Fruit fly (Drosophila melanogaster) whole organism, embryonic: ENCODE data around the gene Gr36a.

Experiments
- Antp ChIP-seq: fragments of 200-800 bp; sonication (Bioruptor generic); optimal IDR thresholded peaks from 3 replicates; lab custom pipeline; 2016; ENCODE audit warnings: missing biosample characterization, missing genetic modification characterization
- Awh ChIP-seq: fragments of 200-800 bp; sonication (Bioruptor generic); IDR thresholded peaks from 2 replicates; pipeline ENCODE4, ENCODE4 v1.3.6; 2022; ENCODE audit warnings: missing biosample characterization, missing genetic modification characterization
- Blimp-1 ChIP-seq: fragments of 200-800 bp; sonication (Bioruptor generic); optimal IDR thresholded peaks from 3 replicates; lab custom pipeline; 2018; ENCODE audit warnings: missing biosample characterization, missing genetic modification characterization, mild to moderate bottlenecking, moderate library complexity, missing genetic modification reagents
- C15 ChIP-seq: fragments of 200-800 bp; sonication (Bioruptor generic); IDR thresholded peaks from 3 replicates; pipeline ENCODE4 v1.3.6; 2022; ENCODE audit warnings: missing biosample characterization, missing genetic modification characterization
- CG13296 ChIP-seq: fragments of 200-800 bp; sonication (Bioruptor generic); optimal IDR thresholded peaks from 3 replicates; lab custom pipeline; 2018; ENCODE audit warnings: missing biosample characterization, mild to moderate bottlenecking, missing genetic modification characterization
- CG14667 ChIP-seq: fragments of 200-800 bp; sonication (Bioruptor generic); IDR thresholded peaks from 2 replicates; pipeline ENCODE4 v1.3.6; 2022; ENCODE audit warnings: missing biosample characterization, missing genetic modification characterization
- CG14710 ChIP-seq: fragments of 200-800 bp; sonication (Bioruptor generic); optimal IDR thresholded peaks from 3 replicates; lab custom pipeline; 2019; ENCODE audit warnings: missing biosample characterization, mild to moderate bottlenecking, missing genetic modification characterization, moderate library complexity
- CG17186 ChIP-seq: fragments of 200-800 bp; sonication (Bioruptor generic); optimal IDR thresholded peaks from 3 replicates; lab custom pipeline; 2017; ENCODE audit warnings: missing biosample characterization, missing genetic modification reagents, missing genetic modification characterization
- CG1792 ChIP-seq: fragments of 200-800 bp; sonication (Bioruptor generic); optimal IDR thresholded peaks from 2 replicates; lab custom pipeline; 2016; ENCODE audit warnings: missing biosample characterization, missing genetic modification characterization
- CG2889 ChIP-seq: fragments of 200-800 bp; sonication (Bioruptor generic); IDR thresholded peaks from 3 replicates; pipeline ENCODE4 v1.3.6; 2022; ENCODE audit warnings: missing biosample characterization, missing genetic modification characterization
- CG4707 ChIP-seq: fragments of 200-800 bp; sonication (Bioruptor generic); optimal IDR thresholded peaks from 2 replicates; lab custom pipeline; 2018; ENCODE audit warnings: missing biosample characterization, mild to moderate bottlenecking, missing genetic modification characterization, moderate library complexity
- CG4854 ChIP-seq: fragments of 200-800 bp; sonication (Bioruptor generic); optimal IDR thresholded peaks from 2 replicates; lab custom pipeline; 2016; ENCODE audit warnings: missing biosample characterization, missing genetic modification characterization, inconsistent platforms
- CG6689 ChIP-seq: fragments of 200-800 bp; sonication (Bioruptor generic); IDR thresholded peaks from 2 replicates; pipeline ENCODE4 v1.3.6; 2022; ENCODE audit warnings: missing biosample characterization, missing genetic modification characterization
- CG7987 ChIP-seq: fragments of 200-800 bp; sonication (Bioruptor generic); optimal IDR thresholded peaks from 2 replicates; lab custom pipeline; 2018; ENCODE audit warnings: missing biosample characterization, mild to moderate bottlenecking, missing genetic modification characterization, moderate library complexity
- CG8388 ChIP-seq: fragments of 200-800 bp; sonication (Bioruptor generic); optimal IDR thresholded peaks from 2 replicates; lab custom pipeline; 2019; ENCODE audit warnings: missing biosample characterization, mild to moderate bottlenecking, missing genetic modification characterization, moderate library complexity
- CG8478 ChIP-seq: fragments of >200 bp; optimal IDR thresholded peaks from 2 replicates; lab custom pipeline; 2018
- CG9932 ChIP-seq: fragments of 200-800 bp; sonication (Bioruptor generic); IDR thresholded peaks from 2 replicates; pipeline ENCODE4 v1.3.6; 2022; ENCODE audit warnings: missing biosample characterization, missing genetic modification characterization
- CTCF ChIP-seq: fragments of 200-800 bp; sonication (Bioruptor generic); optimal IDR thresholded peaks from 2 replicates; lab custom pipeline; 2017; ENCODE audit warnings: missing biosample characterization, mild to moderate bottlenecking, missing genetic modification characterization, moderate library complexity
- Ets65A ChIP-seq: fragments of 200-800 bp; sonication (Bioruptor generic); peaks from one replicate; lab custom pipeline; 2016; ENCODE audit warnings: missing biosample characterization, missing genetic modification characterization
- HLH54F ChIP-seq: fragments of 200-800 bp; sonication (Bioruptor generic); optimal IDR thresholded peaks from 3 replicates; lab custom pipeline; 2016; ENCODE audit warnings: missing biosample characterization, missing genetic modification characterization
- Hr78 ChIP-seq, 2 experiments: fragments of 200-800 bp in 1 of 2; fragments of >200 bp in 1 of 2; sonication (Bioruptor generic) in 1 of 2; optimal IDR thresholded peaks; 2 replicates each; lab custom pipeline; 2017 to 2019; ENCODE audit warnings: missing biosample characterization in 2 of 2, missing genetic modification characterization in 2 of 2, mild to moderate bottlenecking in 1 of 2, moderate library complexity in 1 of 2
- Jarid2 ChIP-seq: fragments of 200-800 bp; sonication (Bioruptor generic); optimal IDR thresholded peaks from 3 replicates; lab custom pipeline; 2017; ENCODE audit warnings: mild to moderate bottlenecking, missing biosample characterization, missing genetic modification reagents, missing genetic modification characterization
- NK7.1 ChIP-seq: fragments of 200-800 bp; sonication (Bioruptor generic); optimal IDR thresholded peaks from 3 replicates; lab custom pipeline; 2016; ENCODE audit warnings: missing biosample characterization, missing genetic modification characterization
- Neu2 ChIP-seq: fragments of 200-800 bp; sonication (Bioruptor generic); optimal IDR thresholded peaks from 3 replicates; lab custom pipeline; 2016; ENCODE audit warnings: missing biosample characterization, missing genetic modification characterization, borderline replicate concordance
- NfI ChIP-seq: fragments of 200-800 bp; sonication (Bioruptor generic); optimal IDR thresholded peaks from 3 replicates; lab custom pipeline; 2018; ENCODE audit warnings: missing biosample characterization, mild to moderate bottlenecking, missing genetic modification characterization, moderate library complexity
- PHDP ChIP-seq: fragments of 200-800 bp; sonication (Bioruptor generic); optimal IDR thresholded peaks from 3 replicates; lab custom pipeline; 2018; ENCODE audit warnings: missing biosample characterization, mild to moderate bottlenecking, missing genetic modification characterization, moderate library complexity
- Ravus ChIP-seq: fragments of 200-800 bp; sonication (Bioruptor generic); IDR thresholded peaks from 2 replicates; pipeline ENCODE4 v1.3.6; 2022; ENCODE audit warnings: missing biosample characterization, missing genetic modification characterization
- Sin3A ChIP-seq: fragments of >200 bp; optimal IDR thresholded peaks from 2 replicates; lab custom pipeline; 2018
- abd-A ChIP-seq: fragments of 200-800 bp; sonication (Bioruptor generic); optimal IDR thresholded peaks from 3 replicates; lab custom pipeline; 2019; ENCODE audit warnings: missing biosample characterization, mild to moderate bottlenecking, missing genetic modification characterization, moderate library complexity
- cas ChIP-seq: fragments of 200-800 bp; sonication (Bioruptor generic); IDR thresholded peaks from 2 replicates; pipeline ENCODE4 v1.3.6; 2022; ENCODE audit warnings: missing biosample characterization, missing genetic modification characterization
- caup ChIP-seq: fragments of 200-800 bp; sonication (Bioruptor generic); optimal IDR thresholded peaks from 3 replicates; lab custom pipeline; 2017; ENCODE audit warnings: missing biosample characterization, mild to moderate bottlenecking, missing genetic modification characterization, moderate library complexity; ENCODE audit not compliant: severe bottlenecking
- cg ChIP-seq: fragments of 200-800 bp; sonication (Bioruptor generic); optimal IDR thresholded peaks from 3 replicates; lab custom pipeline; 2019; ENCODE audit warnings: missing biosample characterization, mild to moderate bottlenecking, missing genetic modification characterization, moderate library complexity
- crol ChIP-seq: fragments of 200-800 bp; sonication (Bioruptor generic); IDR thresholded peaks from 2 replicates; pipeline ENCODE4 v1.3.6; 2022; ENCODE audit warnings: missing biosample characterization, missing genetic modification characterization
- da ChIP-seq: fragments of 200-800 bp; sonication (Bioruptor generic); optimal IDR thresholded peaks from 2 replicates; lab custom pipeline; 2016; ENCODE audit warnings: missing biosample characterization, missing genetic modification characterization
- fru ChIP-seq: fragments of >200 bp; optimal IDR thresholded peaks from 2 replicates; lab custom pipeline; 2017
- gfzf ChIP-seq: fragments of 200-800 bp; sonication (Bioruptor generic); optimal IDR thresholded peaks from 2 replicates; lab custom pipeline; 2016; ENCODE audit warnings: missing biosample characterization, mild to moderate bottlenecking, missing genetic modification characterization, moderate library complexity
- hbn ChIP-seq: fragments of 200-800 bp; sonication (Bioruptor generic); IDR thresholded peaks from 2 replicates; pipeline ENCODE4 v1.3.6; 2022; ENCODE audit warnings: missing biosample characterization, missing genetic modification characterization; ENCODE audit not compliant: partially characterized antibody
- hth ChIP-seq: fragments of >200 bp; optimal IDR thresholded peaks from 2 replicates; lab custom pipeline; 2017; ENCODE audit warnings: inconsistent platforms
- lmd ChIP-seq: fragments of 200-800 bp; sonication (Bioruptor generic); IDR thresholded peaks from 2 replicates; pipeline ENCODE4 v1.3.6; 2022; ENCODE audit warnings: missing biosample characterization, missing genetic modification characterization
- pan ChIP-seq, 4 experiments: fragments of >200 bp in 3 of 4; fragments of 200-800 bp in 1 of 4; sonication (Bioruptor generic) in 1 of 4; optimal IDR thresholded peaks in 3 of 4; IDR thresholded peaks in 1 of 4; 2 replicates each; pipeline versions ENCODE4 v1.3.6 to Lab custom; 2017 to 2022; ENCODE audit warnings: missing biosample characterization in 2 of 4, missing genetic modification characterization in 2 of 4, mixed read lengths in 1 of 4
- pros ChIP-seq: fragments of 200-800 bp; sonication (Bioruptor generic); optimal IDR thresholded peaks from 3 replicates; lab custom pipeline; 2019; ENCODE audit warnings: missing biosample characterization, mild to moderate bottlenecking, missing genetic modification characterization, moderate library complexity
- sens ChIP-seq: fragments of 200-800 bp; sonication (Bioruptor generic); peaks from one replicate; lab custom pipeline; 2016; ENCODE audit warnings: missing biosample characterization, missing genetic modification characterization
- so ChIP-seq: fragments of 200-800 bp; sonication (Bioruptor generic); IDR thresholded peaks from 3 replicates; pipeline ENCODE4 v1.3.6; 2022; ENCODE audit warnings: missing biosample characterization, missing genetic modification characterization
- sob ChIP-seq: fragments of 200-800 bp; sonication (Bioruptor generic); IDR thresholded peaks from 2 replicates; pipeline ENCODE4 v1.3.6; 2022; ENCODE audit warnings: missing biosample characterization, missing genetic modification characterization
- tgo ChIP-seq: fragments of 200-800 bp; sonication (Bioruptor generic); IDR thresholded peaks from 3 replicates; pipeline ENCODE4 v1.3.6; 2022; ENCODE audit warnings: missing biosample characterization, missing genetic modification characterization
- ttk ChIP-seq: fragments of 200-800 bp; sonication (Bioruptor generic); IDR thresholded peaks from 2 replicates; pipeline ENCODE4 v2.1.2; 2022; ENCODE audit warnings: missing biosample characterization, missing genetic modification characterization
- twi ChIP-seq: fragments of 200-800 bp; optimal IDR thresholded peaks from 2 replicates; lab custom pipeline; 2019; ENCODE audit warnings: missing biosample characterization, mild to moderate bottlenecking, missing genetic modification characterization, moderate library complexity
- usp ChIP-seq: fragments of >200 bp; optimal IDR thresholded peaks from 2 replicates; lab custom pipeline; 2017; ENCODE audit warnings: missing biosample characterization, missing genetic modification characterization
- vfl ChIP-seq: fragments of 200-800 bp; sonication (Bioruptor generic); optimal IDR thresholded peaks from 2 replicates; lab custom pipeline; 2016; ENCODE audit warnings: missing biosample characterization, missing genetic modification characterization
- vnd ChIP-seq: fragments of 200-800 bp; sonication (Bioruptor generic); IDR thresholded peaks from 3 replicates; pipeline ENCODE4 v1.3.6; 2022; ENCODE audit warnings: missing biosample characterization, missing genetic modification characterization; ENCODE audit not compliant: partially characterized antibody
- vvl ChIP-seq: fragments of 200-800 bp; sonication (Bioruptor generic); IDR thresholded peaks from 2 replicates; pipeline ENCODE4 v1.3.6; 2022; ENCODE audit warnings: missing biosample characterization, missing genetic modification characterization
- z ChIP-seq: fragments of 200-800 bp; sonication (Bioruptor generic); IDR thresholded peaks from 3 replicates; pipeline ENCODE4 v1.3.6; 2022; ENCODE audit warnings: missing biosample characterization, missing genetic modification characterization

Gene Gr36a

dm6 chr2L:17216847-17217246, 40.4 kb downstream of the Gr36a start:
- TF ChIP-seq CG6689 (GFP tag; lab: Robert Waterston, UW) (no peak), Ets65A (GFP tag; lab: Kevin White, UChicago) (peak; percentile 74), hbn (no peak), Jarid2 (GFP tag; lab: Kevin White, UChicago) (no peak), CG9932 (no peak), lmd (GFP tag; lab: Robert Waterston, UW) (0 out of 2 replicates have a peak, but pooled peaks have one; percentile 13), Sin3A (lab: Kevin White, UChicago) (no peak), CG14667 (GFP tag; lab: Robert Waterston, UW) (no peak), fru (no peak), CG1792 (GFP tag; lab: Kevin White, UChicago) (no peak), so (GFP tag; lab: Robert Waterston, UW) (no peak)

dm6 chr2L:17221462-17221861, 45.0 kb downstream of the Gr36a start:
- TF ChIP-seq Hr78 (GFP tag; optimal IDR thresholded peaks at IDR 0.05; lab: Kevin White, UChicago): peak in 1 of 2 experiments; percentile 62
- no peak for TF ChIP-seq vvl (GFP tag; lab: Robert Waterston, UW)
- TF ChIP-seq twi (tag; lab: Kevin White, UChicago): peak; percentile 88
- TF ChIP-seq hth (lab: Kevin White, UChicago): no peak
- TF ChIP-seq CG8388 (GFP tag; lab: Kevin White, UChicago): no peak
- no peak for TF ChIP-seq z (GFP tag; lab: Robert Waterston, UW)
- TF ChIP-seq Ravus (GFP tag; lab: Robert Waterston, UW): no peak
- TF ChIP-seq pros: peak; percentile 25
- no peak for TF ChIP-seq HLH54F (GFP tag; lab: Kevin White, UChicago)
- no peak for TF ChIP-seq pan (optimal IDR thresholded peaks at IDR 0.05; lab: Kevin White, UChicago)
- no peak for TF ChIP-seq pan (GFP tag; optimal IDR thresholded peaks at IDR 0.05 in 1 of 2, IDR thresholded peaks at IDR 0.05 in 1 of 2)
- no peak for TF ChIP-seq sens (GFP tag; lab: Kevin White, UChicago)
- TF ChIP-seq PHDP (tag; lab: Kevin White, UChicago): no peak
- no peak for TF ChIP-seq crol (GFP tag; lab: Robert Waterston, UW)
- TF ChIP-seq CG8478 (lab: Kevin White, UChicago): no peak
- TF ChIP-seq usp (GFP tag; lab: Kevin White, UChicago): no peak
- no peak for TF ChIP-seq Neu2 (GFP tag; lab: Kevin White, UChicago)
- no peak for TF ChIP-seq CG13296 (GFP tag; lab: Kevin White, UChicago)
- no peak for TF ChIP-seq CG4707 (GFP tag; lab: Kevin White, UChicago)
- no peak for TF ChIP-seq tgo

DNA sequence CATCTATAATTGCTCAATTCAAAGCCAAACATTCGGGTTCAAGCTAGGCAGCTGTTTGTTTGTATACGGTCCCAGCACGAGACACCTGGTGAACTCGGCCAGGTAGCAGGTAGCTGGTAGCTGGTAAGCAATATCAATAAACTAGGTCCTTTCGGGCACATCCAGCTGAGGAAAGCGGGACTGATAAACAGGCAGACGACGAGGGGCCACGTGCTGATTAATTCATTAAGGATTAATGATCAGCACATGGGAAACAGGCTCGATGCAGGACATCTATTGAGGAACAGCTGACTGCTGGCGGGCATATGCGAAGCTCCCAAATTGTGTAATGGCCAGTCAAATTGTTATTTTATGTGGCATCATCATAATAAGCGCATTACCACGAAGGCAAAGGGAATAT, 45.8 kb downstream of the Gr36a start:
- no peak for TF ChIP-seq ttk (GFP tag; lab: Robert Waterston, UW)
- no peak for TF ChIP-seq vnd (GFP tag; lab: Robert Waterston, UW)
- TF ChIP-seq Antp (GFP tag; lab: Kevin White, UChicago): no peak
- no peak for TF ChIP-seq caup
- TF ChIP-seq CG7987: no peak
- no peak for TF ChIP-seq C15 (GFP tag; lab: Robert Waterston, UW)
- no peak for TF ChIP-seq NK7.1
- no peak for TF ChIP-seq Ravus (GFP tag; lab: Robert Waterston, UW)
- TF ChIP-seq CG2889 (GFP tag; lab: Robert Waterston, UW): no peak
- TF ChIP-seq CG13296 (GFP tag; lab: Kevin White, UChicago): no peak
- peak; percentile 5 for TF ChIP-seq da (GFP tag; lab: Kevin White, UChicago)
- TF ChIP-seq cg: no peak
- TF ChIP-seq cas (GFP tag; lab: Robert Waterston, UW): no peak
- TF ChIP-seq gfzf (GFP tag; lab: Kevin White, UChicago): no peak
- TF ChIP-seq Awh (GFP tag; lab: Robert Waterston, UW): no peak
- no peak for TF ChIP-seq CTCF (GFP tag; lab: Kevin White, UChicago)
- no peak for TF ChIP-seq sob
- TF ChIP-seq CG4854: no peak
- TF ChIP-seq Blimp-1 (GFP tag; lab: Kevin White, UChicago): no peak
- TF ChIP-seq abd-A (tag; lab: Kevin White, UChicago): peak; percentile 23
- no peak for TF ChIP-seq vfl (GFP tag; lab: Kevin White, UChicago)
- TF ChIP-seq CG17186 (GFP tag; lab: Kevin White, UChicago): no peak
- TF ChIP-seq CG14710: no peak
- no peak for TF ChIP-seq NfI
